Fruit fly (Drosophila melanogaster): ENCODE data around the gene eIF3i.
A peak's percentile ranks its signal among the peaks of the same experiment; 100 is the strongest.

DNA sequence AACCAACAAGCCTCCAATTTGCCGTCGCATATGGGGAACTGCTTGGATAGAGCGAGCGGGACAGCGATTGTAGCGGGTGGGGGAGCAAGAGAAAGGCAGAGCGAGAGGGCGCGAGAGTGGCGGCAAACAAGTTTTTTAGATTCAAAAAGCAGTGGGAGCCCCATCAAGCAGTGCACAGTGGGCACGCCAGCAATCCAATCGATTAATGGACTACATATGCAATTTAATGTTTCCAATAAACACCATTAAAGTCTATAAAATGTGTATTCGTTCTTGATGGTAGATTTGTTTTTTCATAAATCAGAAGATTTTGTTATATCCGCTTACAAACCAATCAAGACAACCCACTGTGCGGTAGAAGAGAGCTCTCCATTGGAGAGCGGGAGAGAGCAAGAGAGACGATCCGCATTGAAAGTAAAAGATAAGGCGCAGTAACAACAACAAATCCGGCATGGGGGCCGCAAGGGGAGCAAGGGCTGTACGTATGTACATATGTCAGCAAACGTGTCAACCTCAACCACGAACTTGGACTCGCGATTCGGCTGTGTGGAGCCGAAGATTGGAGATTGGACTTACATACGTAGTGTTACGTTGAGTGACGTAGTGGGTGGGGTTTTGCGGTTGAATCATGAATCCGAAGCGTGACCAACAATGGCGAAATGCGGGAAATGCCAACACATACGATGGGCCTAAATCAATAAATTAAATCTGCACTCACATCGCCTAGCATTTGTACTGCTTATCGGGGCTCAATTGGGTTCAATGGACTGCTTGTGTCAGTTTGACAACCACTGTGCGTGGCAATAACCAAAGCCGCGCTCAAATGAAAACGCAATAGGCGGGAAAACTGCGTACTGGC, 30.1 kb upstream of the eIF3i start:
- TF ChIP-seq CG15336 (GFP tag; IDR thresholded peaks at IDR 0.05) (peak; percentile 99), vri (GFP tag; optimal IDR thresholded peaks at IDR 0.05) (peak; percentile 98), Sox14 (GFP tag; optimal IDR thresholded peaks at IDR 0.05) (peak; percentile 99), CG16779 (tag; optimal IDR thresholded peaks at IDR 0.05) (peak; percentile 99), CG32006 (GFP tag; optimal IDR thresholded peaks at IDR 0.05) (peak; percentile 100)
